Worm (Caenorhabditis elegans): ENCODE results near the gene srg-54.
A peak's percentile ranks its signal among the peaks of the same experiment; 100 is the strongest.

The srg-54 gene

ce11 chrV:14942898-14943297 lies 18.9 kb upstream of the srg-54 start:
- TF ChIP-seq egl-5 (tag; optimal IDR thresholded peaks at IDR 0.05) (no peak), lin-39 (tag; optimal IDR thresholded peaks at IDR 0.05) (no peak), skn-1 (tag; optimal IDR thresholded peaks at IDR 0.05) (no peak), nhr-25 (tag; optimal IDR thresholded peaks at IDR 0.05) (no peak), nhr-23 (tag; optimal IDR thresholded peaks at IDR 0.05) (no peak), nhr-43 (tag; optimal IDR thresholded peaks at IDR 0.05; ENCODE audit: poor library complexity, severe bottlenecking) (no peak), lsy-12 (tag; optimal IDR thresholded peaks at IDR 0.05) (no peak), nhr-11 (tag; optimal IDR thresholded peaks at IDR 0.05) (no peak), mml-1 (tag; optimal IDR thresholded peaks at IDR 0.05) (no peak), unc-62 (GFP tag; optimal IDR thresholded peaks at IDR 0.05) (no peak), pha-4 (tag; optimal IDR thresholded peaks at IDR 0.05) (no peak)

- no peak for TF ChIP-seq lin-15B (tag; optimal IDR thresholded peaks at IDR 0.05)
- TF ChIP-seq fkh-2 (tag; optimal IDR thresholded peaks at IDR 0.05), result no peak
- no peak for TF ChIP-seq elt-3 (tag; optimal IDR thresholded peaks at IDR 0.05)
- TF ChIP-seq skn-1 (tag; optimal IDR thresholded peaks at IDR 0.05), result no peak
- TF ChIP-seq mml-1 (tag; optimal IDR thresholded peaks at IDR 0.05), result no peak
- TF ChIP-seq zag-1 (tag; optimal IDR thresholded peaks at IDR 0.05), result no peak
- TF ChIP-seq unc-39 (tag; optimal IDR thresholded peaks at IDR 0.05), result no peak
- no peak for TF ChIP-seq nhr-237 (tag; optimal IDR thresholded peaks at IDR 0.05)
- TF ChIP-seq lsy-12 (tag; optimal IDR thresholded peaks at IDR 0.05), result no peak
- no peak for TF ChIP-seq nhr-11 (tag; optimal IDR thresholded peaks at IDR 0.05)
- no peak for TF ChIP-seq nhr-43 (tag; optimal IDR thresholded peaks at IDR 0.05; ENCODE audit: poor library complexity, severe bottlenecking)
- no peak for TF ChIP-seq egl-27 (tag; optimal IDR thresholded peaks at IDR 0.05)
These were observed 12.6 kb upstream of the srg-54 start, which contains the start of gene C30G7.2 for ce11 chrV:14936587-14936986. C30G7.2 (plus strand) TSS chrV:14936887.

ce11 chrV:14933450-14934218 lies 9.6 kb upstream of the srg-54 start:
- no peak for TF ChIP-seq egl-5 (tag; optimal IDR thresholded peaks at IDR 0.05)
- TF ChIP-seq tbx-2 (tag; optimal IDR thresholded peaks at IDR 0.05), result no peak
- no peak for TF ChIP-seq elt-2 (tag; optimal IDR thresholded peaks at IDR 0.05)
- TF ChIP-seq zag-1 (tag; optimal IDR thresholded peaks at IDR 0.05), result no peak
- TF ChIP-seq fos-1 (tag; optimal IDR thresholded peaks at IDR 0.05), result no peak
- TF ChIP-seq elt-1 (tag; optimal IDR thresholded peaks at IDR 0.05), result no peak
- no peak for TF ChIP-seq nhr-77 (tag; optimal IDR thresholded peaks at IDR 0.05)
- no peak for TF ChIP-seq hmg-11 (tag; optimal IDR thresholded peaks at IDR 0.05)

- TF ChIP-seq lin-39 (tag; optimal IDR thresholded peaks at IDR 0.05) (peak; percentile 65), snpc-4 (tag; optimal IDR thresholded peaks at IDR 0.05) (peak; percentile 24), ceh-82 (tag; optimal IDR thresholded peaks at IDR 0.05) (no peak), ceh-28 (tag; optimal IDR thresholded peaks at IDR 0.05) (no peak), ceh-9 (tag; optimal IDR thresholded peaks at IDR 0.05) (no peak), fkh-10 (GFP tag; optimal IDR thresholded peaks at IDR 0.05) (peak; percentile 66), nhr-25 (tag; optimal IDR thresholded peaks at IDR 0.05) (no peak), zag-1 (tag; optimal IDR thresholded peaks at IDR 0.05) (no peak), lin-15B (tag; optimal IDR thresholded peaks at IDR 0.05) (peak; percentile 13), tbx-2 (tag; optimal IDR thresholded peaks at IDR 0.05) (no peak), egl-5 (tag; optimal IDR thresholded peaks at IDR 0.05) (peak; percentile 13), nfya-1 (tag; optimal IDR thresholded peaks at IDR 0.05; ENCODE audit: insufficient read depth) (peak; percentile 70), lsy-12 (tag; optimal IDR thresholded peaks at IDR 0.05) (no peak), hmg-11 (tag; optimal IDR thresholded peaks at IDR 0.05) (peak; percentile 48)
These were observed 6.2 kb upstream of the srg-54 start for ce11 chrV:14930168-14930567.

- TF ChIP-seq ama-1 (optimal IDR thresholded peaks at IDR 0.05) (no peak), nhr-25 (tag; optimal IDR thresholded peaks at IDR 0.05) (no peak), mml-1 (tag; optimal IDR thresholded peaks at IDR 0.05) (no peak), nhr-76 (tag; optimal IDR thresholded peaks at IDR 0.05) (no peak), nfya-1 (tag; optimal IDR thresholded peaks at IDR 0.05; ENCODE audit: insufficient read depth) (no peak), pha-4 (tag; optimal IDR thresholded peaks at IDR 0.05) (no peak)
These were observed 4.2 kb upstream of the srg-54 start, which contains the start of gene srg-55 for ce11 chrV:14928248-14928647. srg-55 (minus strand) TSS chrV:14928348.

Data from whole organism, L3 larva.